Worm (Caenorhabditis elegans): ENCODE measurements around the gene AH9.3.

AH9.3 gene

DNA sequence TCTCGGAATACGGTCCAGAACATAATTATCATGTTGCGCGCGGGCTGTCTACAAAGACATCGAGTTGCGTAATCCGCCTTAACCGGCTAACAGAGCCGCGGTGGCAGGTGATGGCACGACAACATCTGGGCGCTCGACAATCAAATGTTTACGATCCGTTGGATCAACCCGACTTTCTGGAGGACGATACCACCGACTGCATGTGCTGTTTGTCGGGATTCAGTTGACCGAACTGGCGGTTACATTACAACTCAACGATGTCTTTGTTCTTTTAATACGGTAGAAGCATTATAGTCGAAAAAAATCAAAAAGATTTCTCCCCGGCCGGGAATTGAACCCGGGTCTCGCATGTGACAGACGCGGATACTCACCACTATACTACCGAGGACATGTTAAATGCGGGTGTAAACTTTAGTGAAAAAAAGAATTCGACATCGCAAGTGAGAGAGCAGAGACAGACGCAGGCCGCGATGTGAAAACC lies 34.0 kb downstream of the AH9.3 start:
- TF ChIP-seq lin-11 (tag; optimal IDR thresholded peaks at IDR 0.05) (peak; percentile 68), ceh-30 (tag; optimal IDR thresholded peaks at IDR 0.05) (peak; percentile 18), pag-3 (tag; optimal IDR thresholded peaks at IDR 0.05; ENCODE audit: borderline replicate concordance) (peak; percentile 55), hlh-13 (GFP tag; optimal IDR thresholded peaks at IDR 0.05) (peak; percentile 60), eyg-1 (tag; optimal IDR thresholded peaks at IDR 0.05) (no peak), pat-9 (tag; optimal IDR thresholded peaks at IDR 0.05) (peak; percentile 81), unc-86 (tag; optimal IDR thresholded peaks at IDR 0.05) (no peak), T23F11.4 (GFP tag; optimal IDR thresholded peaks at IDR 0.05) (peak; percentile 59), K09A11.1 (tag; optimal IDR thresholded peaks at IDR 0.05; ENCODE audit: insufficient read depth) (peak; percentile 74), syd-9 (tag; optimal IDR thresholded peaks at IDR 0.05) (peak; percentile 78), hlh-8 (tag; optimal IDR thresholded peaks at IDR 0.05) (peak; percentile 9), nhr-232 (tag; optimal IDR thresholded peaks at IDR 0.05) (peak; percentile 65), npax-4 (tag; optimal IDR thresholded peaks at IDR 0.05) (peak; percentile 52), dve-1 (tag; optimal IDR thresholded peaks at IDR 0.05) (peak; percentile 75), ceh-45 (GFP tag; IDR thresholded peaks at IDR 0.05) (peak; percentile 82), C38D4.7 (GFP tag; optimal IDR thresholded peaks at IDR 0.05) (peak; percentile 81), che-1 (tag; optimal IDR thresholded peaks at IDR 0.05) (peak; percentile 78), mec-3 (tag; optimal IDR thresholded peaks at IDR 0.05; ENCODE audit: borderline replicate concordance) (peak; percentile 11), odd-2 (tag; optimal IDR thresholded peaks at IDR 0.05) (peak; percentile 52), ceh-18 (tag; optimal IDR thresholded peaks at IDR 0.05) (peak; percentile 75), nfya-1 (tag; optimal IDR thresholded peaks at IDR 0.05) (peak; percentile 62), unc-42 (tag; optimal IDR thresholded peaks at IDR 0.05) (peak; percentile 54), fkh-10 (GFP tag; optimal IDR thresholded peaks at IDR 0.05) (no peak), dmd-4 (tag; optimal IDR thresholded peaks at IDR 0.05; ENCODE audit: borderline replicate concordance) (peak; percentile 58), unc-55 (GFP tag; optimal IDR thresholded peaks at IDR 0.05) (no peak), ttx-3 (tag; optimal IDR thresholded peaks at IDR 0.05) (peak; percentile 67), sox-4 (tag; optimal IDR thresholded peaks at IDR 0.05) (peak; percentile 79), unc-3 (GFP tag; conservative IDR thresholded peaks at IDR 0.05) (peak; percentile 76), unc-3 (tag; optimal IDR thresholded peaks at IDR 0.05) (peak; percentile 66), hlh-6 (tag; optimal IDR thresholded peaks at IDR 0.05) (peak; percentile 66), rnt-1 (tag; optimal IDR thresholded peaks at IDR 0.05) (peak; percentile 50), zip-5 (tag; optimal IDR thresholded peaks at IDR 0.05) (peak; percentile 57), ets-4 (tag; optimal IDR thresholded peaks at IDR 0.05) (no peak), pha-2 (tag; optimal IDR thresholded peaks at IDR 0.05) (peak; percentile 75), ceh-31 (tag; optimal IDR thresholded peaks at IDR 0.05) (peak; percentile 75), hlh-15 (tag; optimal IDR thresholded peaks at IDR 0.05) (peak; percentile 22), ceh-24 (tag; optimal IDR thresholded peaks at IDR 0.05) (peak; percentile 20), ceh-14 (tag; optimal IDR thresholded peaks at IDR 0.05) (peak; percentile 85), pros-1 (tag; optimal IDR thresholded peaks at IDR 0.05) (no peak), gmeb-2 (tag; optimal IDR thresholded peaks at IDR 0.05) (peak; percentile 72), tbx-2 (tag; optimal IDR thresholded peaks at IDR 0.05) (peak; percentile 73), ama-1 (optimal IDR thresholded peaks at IDR 0.05) (no peak), elt-2 (tag; optimal IDR thresholded peaks at IDR 0.05) (peak; percentile 73), F13H6.1 (tag; optimal IDR thresholded peaks at IDR 0.05) (peak; percentile 63), ztf-16 (tag; optimal IDR thresholded peaks at IDR 0.05) (peak; percentile 59), fkh-6 (tag; optimal IDR thresholded peaks at IDR 0.05) (peak; percentile 73), sdc-2 (tag; optimal IDR thresholded peaks at IDR 0.05) (peak; percentile 82), madf-2 (tag; optimal IDR thresholded peaks at IDR 0.05) (peak; percentile 53), ceh-34 (tag; optimal IDR thresholded peaks at IDR 0.05) (peak; percentile 74), ceh-2 (tag; optimal IDR thresholded peaks at IDR 0.05) (peak; percentile 60), tbx-7 (tag; optimal IDR thresholded peaks at IDR 0.05) (peak; percentile 36), elt-4 (tag; optimal IDR thresholded peaks at IDR 0.05) (no peak), ceh-22 (tag; optimal IDR thresholded peaks at IDR 0.05) (no peak)

Data from whole organism, late embryonic.